Worm (Caenorhabditis elegans) whole organism, L1 larva: ENCODE measurements around the gene Y43F8B.10.

Experiments used
- C04F5.9 ChIP-seq: sonication (generic microtip); optimal IDR thresholded peaks from 2 replicates; lab custom pipeline; 2016; ENCODE audit warnings: missing genetic modification characterization, missing compliant biosample characterization
- C16A3.4 ChIP-seq: fragments of 150-350 bp; optimal IDR thresholded peaks from 2 replicates; lab custom pipeline; 2014; ENCODE audit warnings: missing biosample characterization, missing genetic modification characterization
- C34B4.2 ChIP-seq: sonication (generic microtip); optimal IDR thresholded peaks from 2 replicates; lab custom pipeline; 2017; ENCODE audit warnings: mild to moderate bottlenecking, missing genetic modification characterization, missing compliant biosample characterization
- F16B12.6 ChIP-seq: fragments of 150-350 bp; optimal IDR thresholded peaks from 2 replicates; lab custom pipeline; 2014; ENCODE audit warnings: missing biosample characterization, missing genetic modification characterization
- alr-1 ChIP-seq: fragments of 200-800 bp; sonication (Bioruptor generic); optimal IDR thresholded peaks from 2 replicates; lab custom pipeline; 2018; ENCODE audit warnings: borderline replicate concordance, mild to moderate bottlenecking, missing genetic modification characterization, missing compliant biosample characterization
- aly-2 ChIP-seq: fragments of 150-350 bp; optimal IDR thresholded peaks from 2 replicates; lab custom pipeline; 2014; ENCODE audit warnings: missing biosample characterization, missing genetic modification characterization
- ama-1 ChIP-seq: fragments of 150-350 bp; optimal IDR thresholded peaks from 2 replicates; lab custom pipeline; 2014
- ceh-63 ChIP-seq: fragments of 200-800 bp; sonication (Bioruptor generic); optimal IDR thresholded peaks from 2 replicates; lab custom pipeline; 2018; ENCODE audit warnings: mild to moderate bottlenecking, missing genetic modification characterization, missing compliant biosample characterization
- ceh-8 ChIP-seq: fragments of 200-800 bp; sonication (Bioruptor generic); optimal IDR thresholded peaks from 2 replicates; lab custom pipeline; 2018; ENCODE audit warnings: mild to moderate bottlenecking, missing genetic modification characterization, moderate library complexity, missing compliant biosample characterization
- ceh-82 ChIP-seq, 3 experiments: fragments of 150-350 bp in 1 of 3; sonication (generic microtip) in 2 of 3; optimal IDR thresholded peaks; 2 replicates each; lab custom pipeline; 2014 to 2017; ENCODE audit warnings: missing biosample characterization in 3 of 3, missing genetic modification characterization in 3 of 3
- ceh-88 ChIP-seq: fragments of 200-800 bp; sonication (Bioruptor generic); IDR thresholded peaks from 2 replicates; pipeline ENCODE4 v1.3.6; 2022; ENCODE audit warnings: missing genetic modification characterization, missing compliant biosample characterization
- ceh-90 ChIP-seq: sonication (generic microtip); optimal IDR thresholded peaks from 2 replicates; lab custom pipeline; 2016; ENCODE audit warnings: missing genetic modification characterization, missing compliant biosample characterization
- dpl-1 ChIP-seq, 3 experiments: fragments of 150-350 bp in 2 of 3; sonication (generic microtip) in 1 of 3; optimal IDR thresholded peaks; 2 replicates each; lab custom pipeline; 2014 to 2017; ENCODE audit warnings: missing biosample characterization in 3 of 3, missing genetic modification characterization in 3 of 3, missing genetic modification reagents in 3 of 3
- dsc-1 ChIP-seq: sonication (generic microtip); optimal IDR thresholded peaks from 2 replicates; lab custom pipeline; 2016; ENCODE audit warnings: mild to moderate bottlenecking, missing genetic modification characterization, missing compliant biosample characterization
- egl-13 ChIP-seq: sonication (generic microtip); optimal IDR thresholded peaks from 2 replicates; lab custom pipeline; 2016; ENCODE audit warnings: missing genotype, missing genetic modification reagents, missing genetic modification characterization, missing compliant biosample characterization
- elt-2 ChIP-seq: sonication (generic microtip); optimal IDR thresholded peaks from 2 replicates; lab custom pipeline; 2016; ENCODE audit warnings: missing genetic modification characterization, mild to moderate bottlenecking, inconsistent platforms, missing compliant biosample characterization, missing genetic modification reagents
- fkh-4 ChIP-seq: sonication (generic microtip); optimal IDR thresholded peaks from 2 replicates; lab custom pipeline; 2016; ENCODE audit warnings: missing compliant biosample characterization, missing genetic modification characterization, borderline replicate concordance
- grh-1 ChIP-seq: fragments of 200-800 bp; sonication (Bioruptor generic); IDR thresholded peaks from 2 replicates; pipeline ENCODE4 v1.3.6; 2022; ENCODE audit warnings: missing genetic modification reagents, missing genetic modification characterization, missing compliant biosample characterization
- hlh-17 ChIP-seq: fragments of 200-800 bp; sonication (Bioruptor generic); optimal IDR thresholded peaks from 2 replicates; lab custom pipeline; 2018; ENCODE audit warnings: missing genetic modification characterization, mild to moderate bottlenecking, missing compliant biosample characterization, moderate library complexity, borderline replicate concordance
- hlh-4 ChIP-seq: sonication (generic microtip); optimal IDR thresholded peaks from 2 replicates; lab custom pipeline; 2016; ENCODE audit warnings: mild to moderate bottlenecking, missing genetic modification characterization, missing compliant biosample characterization
- irx-1 ChIP-seq: sonication (generic microtip); optimal IDR thresholded peaks from 2 replicates; lab custom pipeline; 2016; ENCODE audit warnings: missing genetic modification characterization, missing compliant biosample characterization
- jun-1 ChIP-seq: fragments of 150-350 bp; optimal IDR thresholded peaks from 2 replicates; lab custom pipeline; 2014; ENCODE audit warnings: missing biosample characterization, missing genetic modification reagents, missing genetic modification characterization
- lin-14 ChIP-seq: fragments of 200-800 bp; sonication (Bioruptor generic); optimal IDR thresholded peaks from 2 replicates; lab custom pipeline; 2018; ENCODE audit warnings: mild to moderate bottlenecking, missing genetic modification characterization, moderate library complexity, missing compliant biosample characterization
- lin-15B ChIP-seq: fragments of 150-350 bp; sonication (generic microtip); optimal IDR thresholded peaks from 3 replicates; lab custom pipeline; 2014; ENCODE audit warnings: missing biosample characterization, missing genetic modification characterization
- lin-35 ChIP-seq, 2 experiments: fragments of 150-350 bp; optimal IDR thresholded peaks; 2 replicates each; lab custom pipeline; 2014; ENCODE audit warnings: missing biosample characterization in 2 of 2, missing genetic modification characterization in 2 of 2, missing genetic modification reagents in 2 of 2
- lin-39 ChIP-seq: fragments of 150-350 bp; optimal IDR thresholded peaks from 2 replicates; lab custom pipeline; 2014; ENCODE audit warnings: missing biosample characterization, missing genetic modification reagents, missing genetic modification characterization
- lir-3 ChIP-seq: sonication (generic microtip); optimal IDR thresholded peaks from 2 replicates; lab custom pipeline; 2016; ENCODE audit warnings: mild to moderate bottlenecking, missing genetic modification characterization, moderate library complexity, missing compliant biosample characterization; ENCODE audit not compliant: poor library complexity
- lsy-2 ChIP-seq, 2 experiments: fragments of 150-350 bp; optimal IDR thresholded peaks; 2 replicates each; lab custom pipeline; 2014; ENCODE audit warnings: missing biosample characterization in 2 of 2, missing genetic modification characterization in 2 of 2
- mab-9 ChIP-seq: fragments of 200-800 bp; sonication (Bioruptor generic); IDR thresholded peaks from 2 replicates; pipeline ENCODE4 v1.3.6; 2022; ENCODE audit warnings: missing genetic modification reagents, missing genetic modification characterization, missing compliant biosample characterization
- mep-1 ChIP-seq: fragments of 150-350 bp; optimal IDR thresholded peaks from 2 replicates; lab custom pipeline; 2014; ENCODE audit warnings: missing biosample characterization, missing genetic modification characterization
- nhr-11 ChIP-seq: fragments of 150-350 bp; optimal IDR thresholded peaks from 2 replicates; lab custom pipeline; 2014; ENCODE audit warnings: missing biosample characterization, missing genetic modification characterization
- nhr-12 ChIP-seq: sonication (generic microtip); optimal IDR thresholded peaks from 2 replicates; lab custom pipeline; 2017; ENCODE audit warnings: missing biosample characterization, missing genetic modification characterization
- nhr-19 ChIP-seq: fragments of 200-800 bp; sonication (Bioruptor generic); conservative IDR thresholded peaks from 2 replicates; pipeline ENCODE4 v1.3.6; 2022; ENCODE audit warnings: missing genetic modification characterization, missing compliant biosample characterization
- nhr-20 ChIP-seq: sonication (generic microtip); optimal IDR thresholded peaks from 2 replicates; lab custom pipeline; 2016; ENCODE audit warnings: mild to moderate bottlenecking, missing genetic modification characterization, missing compliant biosample characterization
- nhr-28 ChIP-seq: fragments of 150-350 bp; optimal IDR thresholded peaks from 2 replicates; lab custom pipeline; 2014; ENCODE audit warnings: missing biosample characterization, missing genetic modification characterization
- nhr-47 ChIP-seq: sonication (generic microtip); optimal IDR thresholded peaks from 2 replicates; lab custom pipeline; 2016; ENCODE audit warnings: mild to moderate bottlenecking, missing genetic modification characterization, moderate library complexity, missing compliant biosample characterization
- nhr-71 ChIP-seq: sonication (generic microtip); optimal IDR thresholded peaks from 2 replicates; lab custom pipeline; 2016; ENCODE audit warnings: mild to moderate bottlenecking, missing genetic modification characterization, moderate library complexity, missing compliant biosample characterization
- nhr-77 ChIP-seq: fragments of 150-350 bp; optimal IDR thresholded peaks from 2 replicates; lab custom pipeline; 2014; ENCODE audit warnings: missing biosample characterization, missing genetic modification characterization
- nhr-85 ChIP-seq: sonication (generic microtip); peaks from one replicate; lab custom pipeline; 2016; ENCODE audit warnings: missing genetic modification characterization, inconsistent platforms, missing compliant biosample characterization
- nhr-90 ChIP-seq: sonication (generic microtip); optimal IDR thresholded peaks from 2 replicates; lab custom pipeline; 2016; ENCODE audit warnings: mild to moderate bottlenecking, missing genetic modification characterization, missing compliant biosample characterization; ENCODE audit not compliant: poor library complexity
- pax-3 ChIP-seq: fragments of 200-800 bp; sonication (Bioruptor generic); optimal IDR thresholded peaks from 2 replicates; lab custom pipeline; 2018; ENCODE audit warnings: mild to moderate bottlenecking, missing genetic modification characterization, moderate library complexity, missing compliant biosample characterization
- skn-1 ChIP-seq: fragments of 150-350 bp; optimal IDR thresholded peaks from 2 replicates; lab custom pipeline; 2014; ENCODE audit warnings: missing biosample characterization, missing genetic modification characterization
- snpc-4 ChIP-seq: fragments of 150-350 bp; optimal IDR thresholded peaks from 2 replicates; lab custom pipeline; 2014; ENCODE audit warnings: missing biosample characterization, missing genetic modification characterization
- sptf-1 ChIP-seq: fragments of 150-350 bp; optimal IDR thresholded peaks from 2 replicates; lab custom pipeline; 2014; ENCODE audit warnings: missing biosample characterization, missing genetic modification characterization
- sup-37 ChIP-seq: fragments of 200-800 bp; sonication (Bioruptor generic); optimal IDR thresholded peaks from 2 replicates; lab custom pipeline; 2018; ENCODE audit warnings: mild to moderate bottlenecking, missing genetic modification characterization, missing compliant biosample characterization
- swsn-7 ChIP-seq: sonication (generic microtip); optimal IDR thresholded peaks from 2 replicates; lab custom pipeline; 2016; ENCODE audit warnings: missing genetic modification characterization, missing compliant biosample characterization
- tbx-2 ChIP-seq: sonication (generic microtip); optimal IDR thresholded peaks from 2 replicates; lab custom pipeline; 2016; ENCODE audit warnings: missing genetic modification characterization, missing compliant biosample characterization
- tlp-1 ChIP-seq: fragments of 150-350 bp; optimal IDR thresholded peaks from 2 replicates; lab custom pipeline; 2014; ENCODE audit warnings: missing biosample characterization, missing genetic modification characterization
- unc-62 ChIP-seq: fragments of 150-350 bp; optimal IDR thresholded peaks from 2 replicates; lab custom pipeline; 2014; ENCODE audit warnings: missing biosample characterization, missing genetic modification reagents, missing genetic modification characterization
- unc-98 ChIP-seq: fragments of 200-800 bp; sonication (Bioruptor generic); IDR thresholded peaks from 2 replicates; pipeline ENCODE4 v1.3.6; 2022; ENCODE audit warnings: missing genetic modification characterization, missing compliant biosample characterization
- zip-4 ChIP-seq: fragments of 200-800 bp; sonication (Bioruptor generic); optimal IDR thresholded peaks from 2 replicates; lab custom pipeline; 2018; ENCODE audit warnings: mild to moderate bottlenecking, missing genetic modification characterization, moderate library complexity, missing compliant biosample characterization
- ztf-4 ChIP-seq: fragments of 150-350 bp; optimal IDR thresholded peaks from 2 replicates; lab custom pipeline; 2014; ENCODE audit warnings: missing biosample characterization, missing genetic modification characterization

The Y43F8B.10 gene

DNA sequence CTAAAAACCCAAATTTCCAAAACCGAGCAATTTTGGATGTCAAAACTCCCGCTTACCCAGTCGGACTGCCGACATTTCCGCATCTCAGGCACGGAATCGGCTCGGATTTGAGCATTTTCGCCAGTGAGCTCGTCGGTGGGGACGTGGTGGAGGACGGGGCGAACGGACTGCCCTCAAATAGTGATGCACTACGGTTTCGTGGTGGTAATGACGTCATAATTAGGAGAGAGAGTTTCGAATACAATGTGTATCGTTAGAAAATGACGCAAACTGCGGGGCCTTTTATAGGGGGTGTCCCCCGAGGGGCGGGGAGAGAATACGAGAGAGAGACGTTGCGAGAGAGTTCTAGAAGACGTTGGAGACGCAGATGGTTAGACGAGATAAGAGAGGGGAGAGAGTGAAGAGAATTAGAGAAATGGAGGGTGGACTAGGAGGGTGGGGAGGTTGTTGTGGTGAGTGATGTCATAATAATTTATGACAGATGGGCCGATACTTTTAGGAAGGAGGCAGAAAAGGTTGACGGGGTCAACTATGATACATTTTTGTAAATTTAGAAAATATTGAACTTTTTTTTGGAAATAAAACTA lies 48.4 kb downstream of the Y43F8B.10 start (continued):
- TF ChIP-seq ceh-63 (GFP tag; lab: Kevin White, UChicago) (no peak), nhr-19 (peak; percentile 97), lsy-2 (tag; optimal IDR thresholded peaks at IDR 0.05; lab: Kevin White, UChicago) (peak; percentile 76 to 85), ztf-4 (tag; lab: Kevin White, UChicago) (peak; percentile 93), dpl-1 (GFP tag; optimal IDR thresholded peaks at IDR 0.05; lab: Kevin White, UChicago) (peak; percentile 47 to 56 (median 50)), dsc-1 (tag; lab: Kevin White, UChicago) (peak; percentile 73), fkh-4 (tag; lab: Kevin White, UChicago) (no peak), F16B12.6 (tag; lab: Kevin White, UChicago) (no peak), pax-3 (peak; percentile 81), tbx-2 (tag; lab: Kevin White, UChicago) (peak; percentile 90), nhr-12 (tag; lab: Kevin White, UChicago) (no peak), jun-1 (peak; percentile 88), grh-1 (GFP tag; lab: Robert Waterston, UW) (peak; percentile 91), sptf-1 (tag; lab: Kevin White, UChicago) (no peak), lin-35 (GFP tag; optimal IDR thresholded peaks at IDR 0.05; lab: Kevin White, UChicago) (peak; percentile 61 to 80), aly-2 (tag; lab: Kevin White, UChicago) (no peak), hlh-4 (tag; lab: Kevin White, UChicago) (no peak), ceh-8 (GFP tag; lab: Kevin White, UChicago) (peak; percentile 61), egl-13 (peak; percentile 85), nhr-11 (tag; lab: Kevin White, UChicago) (peak; percentile 35), hlh-17 (GFP tag; lab: Kevin White, UChicago) (no peak), lin-14 (GFP tag; lab: Kevin White, UChicago) (peak; percentile 98), unc-62 (GFP tag; lab: Kevin White, UChicago) (peak; percentile 76), ama-1 (lab: Kevin White, UChicago) (peak; percentile 90), ceh-88 (GFP tag; lab: Robert Waterston, UW) (peak; percentile 70), swsn-7 (peak; percentile 88), irx-1 (tag; lab: Kevin White, UChicago) (peak; percentile 77), nhr-85 (tag; lab: Kevin White, UChicago) (peak; percentile 100), nhr-47 (tag; lab: Kevin White, UChicago) (peak; percentile 94), mab-9 (GFP tag; lab: Robert Waterston, UW) (peak; percentile 87), unc-98 (peak; percentile 32; the same call in 1 of the 2 replicates), elt-2 (tag; lab: Kevin White, UChicago) (peak; percentile 82), ceh-90 (tag; lab: Kevin White, UChicago) (no peak), ceh-82 (tag; optimal IDR thresholded peaks at IDR 0.05; lab: Kevin White, UChicago) (peak; percentile 62 to 86 (median 82)), tlp-1 (no peak), zip-4 (GFP tag; lab: Kevin White, UChicago) (peak; percentile 68), skn-1 (peak; percentile 48), nhr-28 (no peak), sup-37 (GFP tag; lab: Kevin White, UChicago) (no peak), nhr-77 (tag; lab: Kevin White, UChicago) (peak; percentile 21), mep-1 (tag; lab: Kevin White, UChicago) (peak; percentile 92), C04F5.9 (no peak), C34B4.2 (tag; lab: Kevin White, UChicago) (no peak), nhr-71 (tag; lab: Kevin White, UChicago) (peak; percentile 98), nhr-20 (tag; lab: Kevin White, UChicago) (peak; percentile 94), lin-39 (tag; lab: Kevin White, UChicago) (peak; percentile 66), lin-15B (tag; lab: Kevin White, UChicago) (no peak), lir-3 (tag; lab: Kevin White, UChicago) (peak; percentile 64), C16A3.4 (tag; lab: Kevin White, UChicago) (peak; percentile 29), alr-1 (tag; lab: Kevin White, UChicago) (no peak), nhr-90 (peak; percentile 88), snpc-4 (tag; lab: Kevin White, UChicago) (peak; percentile 50)
